Worm (Caenorhabditis elegans) whole organism, L4 larva: Measurements from ENCODE around the gene F10A3.12.
A peak's percentile ranks its signal among the peaks of the same experiment; 100 is the strongest.

Experiments
- D1046.2 ChIP-seq: fragments of 200-800 bp; sonication (Bioruptor generic); IDR thresholded peaks from 2 replicates; pipeline ENCODE4 v1.3.6; 2022; ENCODE audit warnings: missing genetic modification characterization, missing compliant biosample characterization
- F26F4.8 ChIP-seq: fragments of 200-800 bp; sonication (Bioruptor generic); conservative IDR thresholded peaks from 2 replicates; pipeline ENCODE4 v1.3.6; 2022; ENCODE audit warnings: missing genetic modification characterization, missing compliant biosample characterization
- T20F7.1 ChIP-seq: fragments of 200-800 bp; sonication (Bioruptor generic); optimal IDR thresholded peaks from 2 replicates; lab custom pipeline; 2018; ENCODE audit warnings: mild to moderate bottlenecking, missing genetic modification characterization, missing compliant biosample characterization
- Y75B8A.6 ChIP-seq: fragments of 200-800 bp; sonication (Bioruptor generic); IDR thresholded peaks from 2 replicates; pipeline ENCODE4 v1.3.6; 2022; ENCODE audit warnings: missing genetic modification reagents, missing genetic modification characterization, missing compliant biosample characterization
- ZK337.2 ChIP-seq: fragments of 200-800 bp; sonication (Bioruptor generic); IDR thresholded peaks from 2 replicates; pipeline ENCODE4 v1.3.6; 2022; ENCODE audit warnings: missing genetic modification reagents, missing genetic modification characterization, missing compliant biosample characterization
- ama-1 ChIP-seq: fragments of 150-350 bp; optimal IDR thresholded peaks from 2 replicates; lab custom pipeline; 2014; ENCODE audit warnings: inconsistent platforms, mixed read lengths
- attf-4 ChIP-seq: sonication (generic microtip); optimal IDR thresholded peaks from 3 replicates; lab custom pipeline; 2017; ENCODE audit warnings: missing biosample characterization, missing genetic modification characterization
- ceh-20 ChIP-seq: fragments of 200-800 bp; sonication (Bioruptor generic); IDR thresholded peaks from 2 replicates; pipeline ENCODE4 v1.3.6; 2022; ENCODE audit warnings: missing genetic modification reagents, missing genetic modification characterization, missing compliant biosample characterization
- ceh-32 ChIP-seq: sonication (generic microtip); optimal IDR thresholded peaks from 2 replicates; lab custom pipeline; 2016; ENCODE audit warnings: mild to moderate bottlenecking, missing genetic modification characterization, missing compliant biosample characterization; ENCODE audit not compliant: poor library complexity
- ceh-44 ChIP-seq: fragments of 200-800 bp; sonication (Bioruptor generic); IDR thresholded peaks from 2 replicates; pipeline ENCODE4 v1.3.6; 2022; ENCODE audit warnings: missing genetic modification reagents, missing genetic modification characterization, missing compliant biosample characterization
- ceh-82 ChIP-seq: sonication (generic microtip); optimal IDR thresholded peaks from 2 replicates; lab custom pipeline; 2017; ENCODE audit warnings: missing biosample characterization, missing genetic modification characterization
- daf-12 ChIP-seq: fragments of 150-350 bp; optimal IDR thresholded peaks from 2 replicates; lab custom pipeline; 2014; ENCODE audit warnings: missing biosample characterization, missing genetic modification reagents, missing genetic modification characterization
- daf-16 ChIP-seq, 3 experiments: sonication (generic microtip); optimal IDR thresholded peaks; 2 replicates each; lab custom pipeline; 2016 to 2017; ENCODE audit warnings: missing genetic modification characterization in 3 of 3, missing genetic modification reagents in 3 of 3, mild to moderate bottlenecking in 2 of 3, missing compliant biosample characterization in 2 of 3, missing biosample characterization in 1 of 3, moderate library complexity in 1 of 3
- dmd-9 ChIP-seq: fragments of 200-800 bp; sonication (Bioruptor generic); IDR thresholded peaks from 2 replicates; pipeline ENCODE4 v1.3.6; 2022; ENCODE audit warnings: missing genetic modification reagents, missing genetic modification characterization, missing compliant biosample characterization
- dpl-1 ChIP-seq: fragments of 150-350 bp; optimal IDR thresholded peaks from 2 replicates; lab custom pipeline; 2014; ENCODE audit warnings: missing biosample characterization, missing genetic modification reagents, missing genetic modification characterization
- gei-8 ChIP-seq: fragments of 200-800 bp; sonication (Bioruptor generic); optimal IDR thresholded peaks from 2 replicates; lab custom pipeline; 2018; ENCODE audit warnings: mild to moderate bottlenecking, missing genetic modification characterization, missing compliant biosample characterization
- hmg-1.1 ChIP-seq: fragments of 200-800 bp; sonication (Bioruptor generic); IDR thresholded peaks from 2 replicates; pipeline ENCODE4 v1.3.6; 2022; ENCODE audit warnings: missing genetic modification reagents, missing genetic modification characterization, missing compliant biosample characterization
- lin-1 ChIP-seq: fragments of 200-800 bp; sonication (Bioruptor generic); IDR thresholded peaks from 2 replicates; pipeline ENCODE4 v1.3.6; 2022; ENCODE audit warnings: missing genetic modification reagents, missing genetic modification characterization, missing compliant biosample characterization
- lin-15B ChIP-seq: fragments of 150-350 bp; sonication (generic microtip); optimal IDR thresholded peaks from 3 replicates; lab custom pipeline; 2014; ENCODE audit warnings: missing biosample characterization, missing genetic modification characterization
- madf-9 ChIP-seq: fragments of 200-800 bp; sonication (Bioruptor generic); conservative IDR thresholded peaks from 2 replicates; pipeline ENCODE4 v1.3.6; 2022; ENCODE audit warnings: missing genetic modification reagents, missing genetic modification characterization, missing compliant biosample characterization
- mdt-29 ChIP-seq: fragments of 200-800 bp; sonication (Bioruptor generic); IDR thresholded peaks from 2 replicates; pipeline ENCODE4 v1.3.6; 2022; ENCODE audit warnings: missing genetic modification reagents, missing genetic modification characterization, missing compliant biosample characterization
- mes-2 ChIP-seq: sonication (generic microtip); optimal IDR thresholded peaks from 2 replicates; lab custom pipeline; 2016; ENCODE audit warnings: missing genotype, mild to moderate bottlenecking, missing genetic modification characterization, missing compliant biosample characterization; ENCODE audit not compliant: poor library complexity, severe bottlenecking
- mxl-3 ChIP-seq: fragments of 200-800 bp; sonication (Bioruptor generic); optimal IDR thresholded peaks from 2 replicates; lab custom pipeline; 2018; ENCODE audit warnings: mild to moderate bottlenecking, missing genetic modification characterization, missing compliant biosample characterization
- nhr-111 ChIP-seq: fragments of 200-800 bp; sonication (Bioruptor generic); optimal IDR thresholded peaks from 2 replicates; lab custom pipeline; 2018; ENCODE audit warnings: mild to moderate bottlenecking, missing genetic modification characterization, missing compliant biosample characterization
- nhr-237 ChIP-seq: sonication (generic microtip); optimal IDR thresholded peaks from 2 replicates; lab custom pipeline; 2017; ENCODE audit warnings: missing biosample characterization, missing genetic modification characterization
- nhr-28 ChIP-seq: fragments of 150-350 bp; optimal IDR thresholded peaks from 2 replicates; lab custom pipeline; 2014; ENCODE audit warnings: missing biosample characterization, missing genetic modification characterization
- nhr-42 ChIP-seq: fragments of 200-800 bp; sonication (Bioruptor generic); IDR thresholded peaks from 2 replicates; pipeline ENCODE4 v1.3.6; 2022; ENCODE audit warnings: missing genetic modification characterization, missing compliant biosample characterization
- nhr-6 ChIP-seq: fragments of 150-350 bp; optimal IDR thresholded peaks from 2 replicates; lab custom pipeline; 2014; ENCODE audit warnings: missing biosample characterization, missing genetic modification characterization
- pha-4 ChIP-seq, 2 experiments: fragments of 150-350 bp in 1 of 2; fragments of 200-800 bp in 1 of 2; sonication (Bioruptor generic) in 1 of 2; IDR thresholded peaks in 1 of 2; optimal IDR thresholded peaks in 1 of 2; 2 replicates each; pipeline versions ENCODE4 v1.3.6 to Lab custom; 2014 to 2022; ENCODE audit warnings: missing genetic modification characterization in 2 of 2, missing genetic modification reagents in 2 of 2, missing biosample characterization in 1 of 2, missing compliant biosample characterization in 1 of 2
- php-3 ChIP-seq: fragments of 200-800 bp; sonication (Bioruptor generic); IDR thresholded peaks from 2 replicates; pipeline ENCODE4 v1.3.6; 2022; ENCODE audit warnings: missing genetic modification reagents, missing genetic modification characterization, missing compliant biosample characterization
- pqm-1 ChIP-seq: sonication (generic microtip); optimal IDR thresholded peaks from 2 replicates; lab custom pipeline; 2017; ENCODE audit warnings: missing biosample characterization, missing genetic modification characterization
- set-16 ChIP-seq: fragments of 200-800 bp; sonication (Bioruptor generic); IDR thresholded peaks from 2 replicates; pipeline ENCODE4 v1.3.6; 2022; ENCODE audit warnings: missing genetic modification reagents, missing genetic modification characterization, missing compliant biosample characterization
- spr-3 ChIP-seq: fragments of 200-800 bp; sonication (Bioruptor generic); optimal IDR thresholded peaks from 2 replicates; lab custom pipeline; 2018; ENCODE audit warnings: mild to moderate bottlenecking, missing genetic modification characterization, missing compliant biosample characterization
- unc-62 ChIP-seq, 3 experiments: fragments of 150-350 bp in 1 of 3; sonication (generic microtip); optimal IDR thresholded peaks in 2 of 3; peaks in 1 of 3; 1 replicate in 1 of 3; 2 replicates in 2 of 3; lab custom pipeline; 2014 to 2017; ENCODE audit warnings: missing biosample characterization in 3 of 3, missing genetic modification characterization in 3 of 3, missing genetic modification reagents in 3 of 3, missing genotype in 1 of 3
- vab-7 ChIP-seq: fragments of 200-800 bp; sonication (Bioruptor generic); IDR thresholded peaks from 2 replicates; pipeline ENCODE4 v1.3.6; 2022; ENCODE audit warnings: missing genetic modification reagents, missing genetic modification characterization, missing compliant biosample characterization

F10A3.12 gene

ce11 chrV:16169026-16169425, 5.2 kb downstream of the F10A3.12 start, which contains the start of gene str-111:
str-111 (minus strand) TSS chrV:16169126.
- TF ChIP-seq mes-2 (tag; lab: Kevin White, UChicago) (no peak), ceh-20 (no peak), mdt-29 (no peak), nhr-6 (no peak), php-3 (no peak), F26F4.8 (GFP tag; lab: Robert Waterston, UW) (no peak), T20F7.1 (no peak), nhr-237 (no peak), Y75B8A.6 (no peak), set-16 (GFP tag; lab: Robert Waterston, UW) (no peak), daf-12 (tag; lab: Kevin White, UChicago) (no peak), ceh-44 (GFP tag; lab: Robert Waterston, UW) (no peak), vab-7 (no peak), nhr-28 (tag; lab: Kevin White, UChicago) (no peak), ZK337.2 (no peak)

DNA sequence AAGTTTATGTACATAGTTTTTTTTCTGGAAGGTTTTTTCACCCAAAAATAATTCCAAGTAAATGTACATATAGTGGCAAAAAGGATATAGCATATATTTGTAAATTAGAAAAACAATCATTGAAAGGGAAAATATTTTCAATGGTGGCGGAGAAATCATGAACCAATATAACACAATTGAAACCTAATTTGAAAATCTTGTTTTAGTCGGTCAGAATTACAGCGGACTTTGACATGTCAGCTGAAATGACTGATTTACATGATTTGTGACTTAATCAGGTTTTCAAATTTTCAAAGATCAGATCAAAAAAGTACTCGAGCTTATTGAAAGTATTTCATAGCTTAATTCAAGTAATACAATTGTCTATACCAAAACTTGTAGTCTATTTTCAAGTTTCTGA, 7.9 kb downstream of the F10A3.12 start, which contains the start of gene K05D4.9:
TSS of gene K05D4.9 (minus strand) at position 101 of the 400 bp plus-strand sequence.
- TF ChIP-seq unc-62 (GFP tag; optimal IDR thresholded peaks at IDR 0.05 in 1 of 2; lab: Kevin White, UChicago) (peak in 1 of 2 experiments; percentile 41), unc-62 (tag; optimal IDR thresholded peaks at IDR 0.05; lab: Kevin White, UChicago) (no peak), mes-2 (tag; lab: Kevin White, UChicago) (no peak)

DNA sequence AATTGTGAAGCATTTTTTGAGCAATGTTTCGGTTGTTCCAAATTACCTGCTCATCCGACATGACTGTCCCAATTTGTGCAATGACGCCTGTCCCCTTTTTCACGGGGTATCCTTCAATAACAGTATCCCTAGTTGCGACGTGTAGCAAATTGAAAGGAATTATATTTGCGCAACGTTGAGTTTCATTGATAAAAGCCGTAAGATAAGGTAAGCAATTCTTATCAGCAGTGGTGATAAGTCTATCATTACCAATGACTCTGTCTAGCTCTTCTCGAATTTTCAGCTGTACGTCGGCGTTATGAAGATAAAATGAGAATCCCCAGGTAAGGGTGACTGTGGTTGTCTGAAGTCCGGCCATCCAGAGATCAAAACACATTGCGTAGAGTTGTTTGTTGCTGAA, 10.3 kb downstream of the F10A3.12 start:
- TF ChIP-seq spr-3 (GFP tag; lab: Kevin White, UChicago) = no peak
- no peak for TF ChIP-seq D1046.2
- TF ChIP-seq madf-9 (GFP tag; lab: Robert Waterston, UW) = no peak
- TF ChIP-seq lin-15B (tag; lab: Kevin White, UChicago) = no peak
- TF ChIP-seq T20F7.1 = no peak
- no peak for TF ChIP-seq gei-8 (GFP tag; lab: Kevin White, UChicago)
- TF ChIP-seq mxl-3 (GFP tag; lab: Kevin White, UChicago) = no peak
- no peak for TF ChIP-seq ceh-82 (tag; lab: Kevin White, UChicago)
- TF ChIP-seq pqm-1 (tag; lab: Kevin White, UChicago) = no peak
- TF ChIP-seq nhr-42 (GFP tag; lab: Robert Waterston, UW) = no peak
- no peak for TF ChIP-seq dmd-9 (GFP tag; lab: Robert Waterston, UW)
- TF ChIP-seq ceh-32 (tag; lab: Kevin White, UChicago) = no peak
- no peak for TF ChIP-seq dpl-1
- TF ChIP-seq nhr-111 (GFP tag; lab: Kevin White, UChicago) = no peak
- TF ChIP-seq lin-1 (GFP tag; lab: Robert Waterston, UW) = no peak
- no peak for TF ChIP-seq pha-4 (GFP tag; IDR thresholded peaks at IDR 0.05; lab: Robert Waterston, UW)
- no peak for TF ChIP-seq pha-4 (tag; optimal IDR thresholded peaks at IDR 0.05; lab: Kevin White, UChicago)
- TF ChIP-seq daf-12 (tag; lab: Kevin White, UChicago) = no peak
- TF ChIP-seq hmg-1.1 (GFP tag; lab: Robert Waterston, UW) = no peak
- TF ChIP-seq attf-4 (tag; lab: Kevin White, UChicago) = no peak

DNA sequence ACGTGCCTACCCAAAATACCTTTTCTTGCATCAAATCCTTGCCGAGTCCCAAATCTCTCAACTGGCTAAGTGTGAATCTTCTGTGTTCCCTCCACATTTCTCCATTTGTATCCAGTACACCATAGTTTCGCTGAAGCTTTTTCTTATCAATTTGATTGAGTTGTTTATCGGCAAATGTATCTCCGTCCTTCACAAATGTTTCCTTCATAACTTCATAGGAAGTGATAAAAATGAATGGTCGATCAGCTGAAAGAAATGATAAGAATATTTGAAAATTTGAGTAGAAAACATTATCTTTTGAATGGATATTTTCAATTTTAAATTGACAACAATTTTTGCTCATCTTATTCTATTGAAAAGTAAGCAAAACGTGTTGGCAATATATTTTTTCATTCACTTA, 11.4 kb downstream of the F10A3.12 start:
- TF ChIP-seq nhr-28 (tag; lab: Kevin White, UChicago) (peak; percentile 58), php-3 (peak; percentile 44; the same call in 1 of the 2 replicates), vab-7 (no peak), pqm-1 (tag; lab: Kevin White, UChicago) (peak; percentile 59), ama-1 (no peak), daf-16 (GFP tag; optimal IDR thresholded peaks at IDR 0.05; lab: Kevin White, UChicago) (no peak), daf-16 (tag; optimal IDR thresholded peaks at IDR 0.05; lab: Kevin White, UChicago) (peak; percentile 77)
